Fruit fly (Drosophila melanogaster): ENCODE measurements around the gene CG5126.

The CG5126 gene

DNA sequence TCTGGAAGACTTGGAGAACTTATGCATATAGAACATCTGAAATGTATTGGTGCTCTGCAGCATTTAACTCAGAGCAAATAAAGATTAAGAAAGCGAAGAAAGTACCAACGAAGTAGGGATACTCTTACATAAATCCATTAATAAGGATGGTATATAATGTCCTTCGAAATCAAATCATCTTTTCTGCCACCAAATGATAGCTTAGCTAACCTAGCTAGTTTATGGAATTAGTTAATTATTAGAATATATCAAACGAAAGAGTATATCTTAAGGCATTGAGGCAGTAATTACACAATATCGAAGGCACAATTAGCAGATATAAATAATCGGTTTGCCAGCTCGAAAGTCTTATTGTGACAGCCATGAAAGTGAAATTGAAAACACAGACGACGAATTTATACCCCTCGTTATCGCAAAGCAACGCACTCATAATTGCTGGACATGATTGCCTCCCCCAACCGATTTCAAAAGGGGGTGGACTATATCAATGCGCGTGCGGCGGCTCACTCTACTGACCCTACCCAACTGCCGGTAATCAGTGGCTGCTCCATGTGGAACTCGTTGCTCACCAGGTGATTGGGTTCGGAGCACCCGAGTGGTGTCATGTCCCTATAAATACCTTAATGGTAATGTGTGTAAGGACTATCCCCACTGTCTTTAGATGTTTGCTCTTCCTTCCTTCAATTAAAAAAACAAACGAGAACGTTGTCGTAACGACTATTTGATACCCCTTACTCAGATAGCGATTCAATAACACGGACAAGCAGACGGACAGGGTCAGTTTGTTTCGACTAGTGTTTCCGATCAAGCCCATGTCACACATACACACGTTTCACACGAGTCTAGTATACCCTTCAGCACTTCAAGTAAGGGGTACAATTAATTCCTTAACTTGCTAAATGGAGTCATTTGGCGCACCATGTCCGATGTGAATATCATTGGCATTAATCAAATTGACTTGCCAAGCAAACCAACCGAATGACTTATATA lies 39.2 kb downstream of the CG5126 start:
- peak; percentile 96 for TF ChIP-seq noc (tag; optimal IDR thresholded peaks at IDR 0.05)

DNA sequence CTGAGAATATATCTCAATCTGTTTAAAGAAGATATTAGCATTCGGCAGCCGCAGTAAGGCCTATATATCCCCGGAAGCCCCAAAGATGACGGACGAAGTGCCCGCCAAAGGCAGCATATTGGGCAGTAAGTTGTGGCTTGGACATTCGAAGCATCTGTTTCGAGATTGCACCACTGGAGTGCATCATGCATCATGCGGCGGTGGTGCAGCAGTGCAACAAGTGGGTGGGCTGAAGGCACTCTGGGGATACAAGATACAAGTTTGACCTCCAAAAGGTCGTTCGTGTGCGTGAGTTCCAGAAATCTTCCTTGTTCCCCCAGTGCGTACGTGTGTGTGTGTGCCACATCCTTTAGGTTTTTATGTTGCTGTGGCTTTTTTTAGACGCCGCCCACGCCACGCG lies 40.5 kb downstream of the CG5126 start:
- TF ChIP-seq noc (tag; optimal IDR thresholded peaks at IDR 0.05): no peak

DNA sequence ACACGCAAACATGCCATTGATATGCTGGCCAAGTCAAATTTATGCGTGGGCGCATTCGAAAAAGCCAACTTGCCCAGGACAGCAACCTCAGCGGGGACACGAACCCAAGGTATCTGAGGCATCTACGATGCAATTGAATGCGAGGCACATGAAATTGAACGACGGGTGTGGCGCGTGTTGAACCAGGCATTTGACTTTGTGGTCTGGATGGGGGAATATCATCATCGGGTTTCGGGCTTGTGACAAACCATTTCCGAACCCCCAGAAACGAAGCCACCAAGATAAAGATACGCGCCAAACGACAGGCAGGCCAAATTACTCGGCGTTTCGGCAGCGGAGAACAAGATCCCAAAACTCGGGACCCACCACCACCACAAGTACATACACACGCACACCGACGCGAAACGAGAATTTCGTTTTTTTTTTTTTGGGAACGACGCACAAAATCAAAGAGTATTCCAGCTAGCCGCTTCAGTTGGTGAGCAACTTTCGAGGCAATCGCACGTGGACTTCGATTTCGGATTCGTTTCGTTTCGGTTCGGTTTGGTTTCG lies 41.0 kb downstream of the CG5126 start, which contains the start of gene MFS3:
Gene MFS3, plus strand, starts transcription at position 472 of the 552 bp plus-strand sequence.
- TF ChIP-seq noc (tag; optimal IDR thresholded peaks at IDR 0.05): no peak

DNA sequence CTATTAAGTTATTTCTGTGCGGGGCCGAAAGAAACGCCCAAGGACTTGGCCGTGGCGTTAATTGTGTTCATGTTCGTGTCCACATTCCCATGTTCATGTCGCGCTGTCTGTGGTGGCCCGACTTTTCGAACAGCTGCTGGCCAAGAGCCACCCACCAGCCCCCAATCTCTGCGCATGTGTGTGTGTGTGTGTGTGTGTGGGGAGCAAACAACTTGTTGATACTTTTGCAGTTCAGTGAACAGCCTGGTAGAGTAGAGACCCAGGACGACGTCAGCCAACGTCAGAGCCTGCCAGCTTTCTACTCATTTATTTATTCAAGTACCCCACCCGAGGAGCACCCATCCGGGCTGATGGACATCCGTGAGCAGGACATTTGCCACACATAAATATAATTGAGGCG lies 46.8 kb downstream of the CG5126 start:
- no peak for TF ChIP-seq noc (tag; optimal IDR thresholded peaks at IDR 0.05)

DNA sequence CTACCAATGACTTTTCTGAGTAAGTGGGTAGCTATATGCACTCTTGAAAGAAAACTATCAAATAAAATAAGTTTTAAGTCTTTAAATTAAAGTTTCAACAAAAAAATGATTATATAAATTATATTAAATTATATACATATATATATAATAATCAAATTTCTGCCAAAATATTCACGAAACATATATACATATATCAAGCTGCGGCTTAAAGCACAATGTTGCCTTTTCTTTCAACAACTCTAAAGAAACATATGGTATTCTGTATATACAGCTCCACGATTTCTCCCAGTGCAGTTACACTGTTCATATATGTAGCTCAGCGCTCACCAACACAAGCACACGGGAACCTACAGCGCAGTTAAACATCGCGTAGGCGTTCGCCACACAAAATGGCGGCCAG lies 48.3 kb downstream of the CG5126 start:
- no peak for TF ChIP-seq noc (tag; optimal IDR thresholded peaks at IDR 0.05)

DNA sequence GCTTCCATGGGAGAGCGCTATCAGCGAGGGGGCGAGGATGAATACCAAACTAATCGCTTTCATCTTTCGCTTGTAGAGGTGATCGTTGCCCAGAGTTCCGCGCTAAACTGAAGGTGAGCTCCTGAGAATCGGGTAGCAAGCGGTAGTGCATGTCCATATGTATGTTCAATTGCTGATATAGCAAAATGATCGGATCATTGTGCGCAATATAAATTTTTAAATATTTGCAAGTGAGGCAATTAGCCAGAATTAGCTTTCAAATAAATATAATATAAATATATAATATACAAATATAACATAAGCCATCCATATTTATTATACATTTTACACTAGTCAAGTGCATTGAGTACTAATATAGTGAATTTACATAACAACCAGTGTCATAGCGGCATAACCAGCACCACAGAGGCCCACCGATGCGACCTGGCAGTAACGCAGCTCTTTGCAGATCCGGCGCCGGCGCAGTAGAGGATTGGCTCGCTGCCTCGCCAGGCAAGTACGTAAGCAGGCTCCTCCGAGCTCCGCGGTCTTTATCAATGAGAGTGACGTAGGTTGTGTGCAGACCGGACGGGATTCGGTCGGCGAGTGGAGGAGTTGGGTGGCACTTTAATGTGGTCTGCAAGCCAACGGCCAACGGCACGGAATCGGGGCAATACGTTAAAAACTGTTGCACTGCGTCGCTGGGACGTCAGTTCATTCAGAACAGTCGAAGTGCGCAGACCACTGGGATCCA lies 49.6 kb downstream of the CG5126 start, which contains the start of the genes Iris and CG4577:
Gene Iris, minus strand, starts transcription at position 88 of the 733 bp plus-strand sequence.
Gene CG4577, plus strand, starts transcription at position 683 of the 733 bp plus-strand sequence.
- no peak for TF ChIP-seq noc (tag; optimal IDR thresholded peaks at IDR 0.05)
